Worm (Caenorhabditis elegans) whole organism, L4 larva: ENCODE results near the gene H03A11.13.

Experiments
- D1046.2 ChIP-seq: fragments of 200-800 bp; sonication (Bioruptor generic); IDR thresholded peaks from 2 replicates; pipeline ENCODE4 v1.3.6; 2022; ENCODE audit warnings: missing genetic modification characterization, missing compliant biosample characterization
- F10B5.3 ChIP-seq: sonication (generic microtip); optimal IDR thresholded peaks from 2 replicates; lab custom pipeline; 2016; ENCODE audit warnings: mild to moderate bottlenecking, missing genetic modification characterization, missing compliant biosample characterization
- F44E2.7 ChIP-seq: fragments of 200-800 bp; sonication (Bioruptor generic); IDR thresholded peaks from 2 replicates; pipeline ENCODE4 v2.1.2; 2022; ENCODE audit warnings: missing genetic modification characterization, missing compliant biosample characterization
- Y48G9A.11 ChIP-seq: fragments of 200-800 bp; sonication (Bioruptor generic); IDR thresholded peaks from 2 replicates; pipeline ENCODE4 v1.3.6; 2022; ENCODE audit warnings: missing genetic modification reagents, missing genetic modification characterization, missing compliant biosample characterization
- ZK546.5 ChIP-seq, 2 experiments: sonication (generic microtip); optimal IDR thresholded peaks; 2 replicates each; lab custom pipeline; 2017; ENCODE audit warnings: missing biosample characterization in 2 of 2, missing genetic modification characterization in 2 of 2
- attf-4 ChIP-seq: sonication (generic microtip); optimal IDR thresholded peaks from 3 replicates; lab custom pipeline; 2017; ENCODE audit warnings: missing biosample characterization, missing genetic modification characterization
- ceh-32 ChIP-seq: sonication (generic microtip); optimal IDR thresholded peaks from 2 replicates; lab custom pipeline; 2016; ENCODE audit warnings: mild to moderate bottlenecking, missing genetic modification characterization, missing compliant biosample characterization; ENCODE audit not compliant: poor library complexity
- ceh-44 ChIP-seq: fragments of 200-800 bp; sonication (Bioruptor generic); IDR thresholded peaks from 2 replicates; pipeline ENCODE4 v1.3.6; 2022; ENCODE audit warnings: missing genetic modification reagents, missing genetic modification characterization, missing compliant biosample characterization
- ceh-62 ChIP-seq: sonication (generic microtip); optimal IDR thresholded peaks from 2 replicates; lab custom pipeline; 2017; ENCODE audit warnings: missing biosample characterization, missing genetic modification characterization
- ces-1 ChIP-seq: fragments of 150-350 bp; sonication (generic microtip); optimal IDR thresholded peaks from 4 replicates; lab custom pipeline; 2014; ENCODE audit warnings: missing biosample characterization, missing genetic modification reagents, missing genetic modification characterization
- cey-2 ChIP-seq: sonication (generic microtip); optimal IDR thresholded peaks from 3 replicates; lab custom pipeline; 2017; ENCODE audit warnings: missing genetic modification characterization, mild to moderate bottlenecking, missing compliant biosample characterization, antibody characterized with exemption, borderline replicate concordance; ENCODE audit not compliant: insufficient read depth
- daf-12 ChIP-seq: fragments of 150-350 bp; optimal IDR thresholded peaks from 2 replicates; lab custom pipeline; 2014; ENCODE audit warnings: missing biosample characterization, missing genetic modification reagents, missing genetic modification characterization
- daf-16 ChIP-seq, 3 experiments: sonication (generic microtip); optimal IDR thresholded peaks; 2 replicates each; lab custom pipeline; 2016 to 2017; ENCODE audit warnings: missing genetic modification characterization in 3 of 3, missing genetic modification reagents in 3 of 3, mild to moderate bottlenecking in 2 of 3, missing compliant biosample characterization in 2 of 3, missing biosample characterization in 1 of 3, moderate library complexity in 1 of 3
- daf-19 ChIP-seq: fragments of 200-800 bp; sonication (Bioruptor generic); conservative IDR thresholded peaks from 2 replicates; pipeline ENCODE4 v1.3.6; 2022; ENCODE audit warnings: missing genetic modification characterization, missing compliant biosample characterization
- dmd-6 ChIP-seq: fragments of 200-800 bp; sonication (Bioruptor generic); IDR thresholded peaks from 2 replicates; pipeline ENCODE4 v1.3.6; 2022; ENCODE audit warnings: missing genetic modification reagents, missing genetic modification characterization, missing compliant biosample characterization
- dve-1 ChIP-seq: sonication (generic microtip); optimal IDR thresholded peaks from 2 replicates; lab custom pipeline; 2017; ENCODE audit warnings: antibody characterized with exemption, mild to moderate bottlenecking, missing genetic modification characterization, missing compliant biosample characterization; ENCODE audit not compliant: insufficient read depth
- egl-43 ChIP-seq: fragments of 200-800 bp; sonication (Bioruptor generic); IDR thresholded peaks from 2 replicates; pipeline ENCODE4 v1.3.6; 2022; ENCODE audit warnings: missing genetic modification reagents, missing genetic modification characterization, missing compliant biosample characterization
- gei-8 ChIP-seq: fragments of 200-800 bp; sonication (Bioruptor generic); optimal IDR thresholded peaks from 2 replicates; lab custom pipeline; 2018; ENCODE audit warnings: mild to moderate bottlenecking, missing genetic modification characterization, missing compliant biosample characterization
- hlh-11 ChIP-seq: fragments of 200-800 bp; sonication (Bioruptor generic); optimal IDR thresholded peaks from 2 replicates; lab custom pipeline; 2018; ENCODE audit warnings: mild to moderate bottlenecking, missing genetic modification characterization, missing compliant biosample characterization
- hlh-30 ChIP-seq: sonication (generic microtip); optimal IDR thresholded peaks from 2 replicates; lab custom pipeline; 2017; ENCODE audit warnings: antibody characterized with exemption, mild to moderate bottlenecking, missing genetic modification characterization, missing compliant biosample characterization; ENCODE audit not compliant: insufficient read depth
- hmg-1.1 ChIP-seq: fragments of 200-800 bp; sonication (Bioruptor generic); IDR thresholded peaks from 2 replicates; pipeline ENCODE4 v1.3.6; 2022; ENCODE audit warnings: missing genetic modification reagents, missing genetic modification characterization, missing compliant biosample characterization
- jun-1 ChIP-seq: fragments of 150-350 bp; optimal IDR thresholded peaks from 2 replicates; lab custom pipeline; 2014; ENCODE audit warnings: missing biosample characterization, missing genetic modification reagents, missing genetic modification characterization
- lim-7 ChIP-seq: fragments of 200-800 bp; sonication (Bioruptor generic); IDR thresholded peaks from 2 replicates; pipeline ENCODE4 v1.3.6; 2022; ENCODE audit warnings: missing genetic modification characterization, missing compliant biosample characterization
- lin-38 ChIP-seq: fragments of 200-800 bp; sonication (Bioruptor generic); IDR thresholded peaks from 2 replicates; pipeline ENCODE4 v1.3.6; 2022; ENCODE audit warnings: missing genetic modification reagents, missing genetic modification characterization, missing compliant biosample characterization
- lin-39 ChIP-seq: fragments of 150-350 bp; optimal IDR thresholded peaks from 2 replicates; lab custom pipeline; 2014; ENCODE audit warnings: missing biosample characterization, missing genetic modification reagents, missing genetic modification characterization
- lir-3 ChIP-seq: sonication (generic microtip); optimal IDR thresholded peaks from 2 replicates; lab custom pipeline; 2016; ENCODE audit warnings: mild to moderate bottlenecking, missing genetic modification characterization, missing compliant biosample characterization
- lsy-2 ChIP-seq, 2 experiments: fragments of 150-350 bp in 1 of 2; sonication (generic microtip) in 1 of 2; optimal IDR thresholded peaks; 2 replicates each; lab custom pipeline; 2014 to 2017; ENCODE audit warnings: missing biosample characterization in 2 of 2, missing genetic modification characterization in 2 of 2
- mep-1 ChIP-seq: fragments of 150-350 bp; sonication (generic microtip); optimal IDR thresholded peaks from 3 replicates; lab custom pipeline; 2014; ENCODE audit warnings: missing biosample characterization, missing genetic modification characterization
- nhr-102 ChIP-seq: sonication (generic microtip); optimal IDR thresholded peaks from 2 replicates; lab custom pipeline; 2016; ENCODE audit warnings: mild to moderate bottlenecking, missing genetic modification characterization, moderate library complexity, missing compliant biosample characterization
- nhr-28 ChIP-seq: fragments of 150-350 bp; optimal IDR thresholded peaks from 2 replicates; lab custom pipeline; 2014; ENCODE audit warnings: missing biosample characterization, missing genetic modification characterization
- nhr-41 ChIP-seq: fragments of 200-800 bp; sonication (Bioruptor generic); IDR thresholded peaks from 2 replicates; pipeline ENCODE4 v1.3.6; 2022; ENCODE audit warnings: missing genetic modification reagents, missing genetic modification characterization, missing compliant biosample characterization
- pha-4 ChIP-seq, 2 experiments: fragments of 150-350 bp in 1 of 2; fragments of 200-800 bp in 1 of 2; sonication (Bioruptor generic) in 1 of 2; IDR thresholded peaks in 1 of 2; optimal IDR thresholded peaks in 1 of 2; 2 replicates each; pipeline versions ENCODE4 v1.3.6 to Lab custom; 2014 to 2022; ENCODE audit warnings: missing genetic modification characterization in 2 of 2, missing genetic modification reagents in 2 of 2, missing biosample characterization in 1 of 2, missing compliant biosample characterization in 1 of 2
- php-3 ChIP-seq: fragments of 200-800 bp; sonication (Bioruptor generic); IDR thresholded peaks from 2 replicates; pipeline ENCODE4 v1.3.6; 2022; ENCODE audit warnings: missing genetic modification reagents, missing genetic modification characterization, missing compliant biosample characterization
- rbr-2 ChIP-seq: sonication (generic microtip); optimal IDR thresholded peaks from 2 replicates; lab custom pipeline; 2016; ENCODE audit warnings: missing genotype, missing genetic modification characterization, missing compliant biosample characterization
- sdz-12 ChIP-seq: fragments of 200-800 bp; sonication (Bioruptor generic); optimal IDR thresholded peaks from 2 replicates; lab custom pipeline; 2018; ENCODE audit warnings: mild to moderate bottlenecking, missing genetic modification characterization, missing compliant biosample characterization
- set-16 ChIP-seq: fragments of 200-800 bp; sonication (Bioruptor generic); IDR thresholded peaks from 2 replicates; pipeline ENCODE4 v1.3.6; 2022; ENCODE audit warnings: missing genetic modification reagents, missing genetic modification characterization, missing compliant biosample characterization
- spr-1 ChIP-seq: sonication (generic microtip); optimal IDR thresholded peaks from 2 replicates; lab custom pipeline; 2016; ENCODE audit warnings: mild to moderate bottlenecking, missing genetic modification characterization, missing compliant biosample characterization
- tra-1 ChIP-seq: fragments of 200-800 bp; sonication (Bioruptor generic); IDR thresholded peaks from 2 replicates; pipeline ENCODE4 v1.3.6; 2022; ENCODE audit warnings: missing genetic modification reagents, missing genetic modification characterization, missing compliant biosample characterization
- unc-39 ChIP-seq: sonication (generic microtip); optimal IDR thresholded peaks from 2 replicates; lab custom pipeline; 2017; ENCODE audit warnings: missing biosample characterization, missing genetic modification characterization
- unc-62 ChIP-seq, 3 experiments: fragments of 150-350 bp in 1 of 3; sonication (generic microtip); optimal IDR thresholded peaks in 2 of 3; peaks in 1 of 3; 1 replicate in 1 of 3; 2 replicates in 2 of 3; lab custom pipeline; 2014 to 2017; ENCODE audit warnings: missing biosample characterization in 3 of 3, missing genetic modification characterization in 3 of 3, missing genetic modification reagents in 3 of 3, missing genotype in 1 of 3
- vab-7 ChIP-seq: fragments of 200-800 bp; sonication (Bioruptor generic); IDR thresholded peaks from 2 replicates; pipeline ENCODE4 v1.3.6; 2022; ENCODE audit warnings: missing genetic modification reagents, missing genetic modification characterization, missing compliant biosample characterization

H03A11.13 gene

ce11 chrX:15194283-15194682 lies 18.7 kb downstream of the H03A11.13 start, which contains the start of gene phat-6:
TSS of gene phat-6 (minus strand) at chrX:15194383.
- TF ChIP-seq unc-62 (GFP tag; optimal IDR thresholded peaks at IDR 0.05 in 1 of 2; lab: Kevin White, UChicago) (peak in 1 of 2 experiments; percentile 12), unc-62 (tag; optimal IDR thresholded peaks at IDR 0.05; lab: Kevin White, UChicago) (no peak), daf-12 (tag; lab: Kevin White, UChicago) (no peak), daf-19 (GFP tag; lab: Robert Waterston, UW) (no peak), attf-4 (tag; lab: Kevin White, UChicago) (no peak)

DNA sequence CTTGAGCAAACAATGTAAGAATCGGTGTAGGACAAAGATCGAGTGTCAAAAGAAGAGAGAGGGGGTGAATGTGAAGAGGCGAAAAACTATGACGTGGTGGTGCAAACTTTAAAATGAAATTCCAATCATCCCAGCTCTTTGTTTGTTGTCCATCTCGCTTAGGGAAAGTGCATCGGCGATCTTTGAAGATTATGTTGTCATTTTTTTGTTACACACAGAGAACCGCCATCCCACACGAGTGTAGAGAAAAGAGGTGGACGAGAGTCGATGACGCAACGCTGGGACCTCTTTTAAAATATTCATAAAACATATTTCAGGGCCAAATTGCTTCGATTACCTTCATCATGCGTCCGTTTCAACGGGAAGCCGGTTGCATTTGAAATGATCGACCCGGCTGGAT lies 21.7 kb downstream of the H03A11.13 start:
- TF ChIP-seq unc-62 (GFP tag; optimal IDR thresholded peaks at IDR 0.05 in 1 of 2; lab: Kevin White, UChicago) (peak in 1 of 2 experiments; percentile 65), unc-62 (tag; optimal IDR thresholded peaks at IDR 0.05; lab: Kevin White, UChicago) (no peak), lsy-2 (tag; optimal IDR thresholded peaks at IDR 0.05; lab: Kevin White, UChicago) (peak in 1 of 2 experiments; percentile 5), daf-16 (GFP tag; optimal IDR thresholded peaks at IDR 0.05; lab: Kevin White, UChicago) (peak in 1 of 2 experiments; percentile 27), daf-16 (tag; optimal IDR thresholded peaks at IDR 0.05; lab: Kevin White, UChicago) (no peak), mep-1 (tag; lab: Kevin White, UChicago) (peak; percentile 11), hlh-11 (tag; lab: Kevin White, UChicago) (peak; percentile 30), ceh-62 (tag; lab: Kevin White, UChicago) (no peak), F44E2.7 (no peak)

DNA sequence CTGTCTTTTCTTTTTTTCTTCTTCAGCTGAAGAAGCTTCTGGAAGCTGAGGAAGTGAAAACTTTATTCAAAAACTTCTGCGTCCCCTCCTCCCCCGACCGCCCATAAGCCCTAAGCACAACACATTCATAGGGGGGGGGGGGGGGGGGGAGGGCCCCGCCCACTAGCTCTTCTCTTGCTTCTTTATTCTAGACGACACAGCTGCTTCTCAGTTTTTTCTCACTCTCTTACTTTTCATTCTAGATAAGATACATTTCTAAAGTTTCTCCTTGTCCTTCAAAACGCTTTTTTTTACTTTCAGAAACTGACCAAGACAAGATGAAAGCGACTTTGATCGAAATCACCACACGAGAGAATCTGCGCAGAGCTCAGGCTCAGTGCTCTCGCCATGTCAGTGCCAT lies 23.2 kb downstream of the H03A11.13 start, which contains the start of gene T10B10.4:
Gene T10B10.4, plus strand, starts transcription at position 301 of the 400 bp plus-strand sequence.
- TF ChIP-seq tra-1 (0 out of 2 replicates have a peak, but pooled peaks have one; percentile 19), set-16 (GFP tag; lab: Robert Waterston, UW) (peak; percentile 41), lin-39 (tag; lab: Kevin White, UChicago) (no peak), pha-4 (GFP tag; IDR thresholded peaks at IDR 0.05; lab: Robert Waterston, UW) (peak; percentile 15; the same call in 1 of the 2 replicates), pha-4 (tag; optimal IDR thresholded peaks at IDR 0.05; lab: Kevin White, UChicago) (no peak)

- TF ChIP-seq F10B5.3 = no peak
- no peak for TF ChIP-seq lin-38
- peak; percentile 78 for TF ChIP-seq hlh-11 (tag; lab: Kevin White, UChicago)
- TF ChIP-seq Y48G9A.11 (GFP tag; lab: Robert Waterston, UW) = no peak
- TF ChIP-seq set-16 (GFP tag; lab: Robert Waterston, UW) = peak; percentile 76
- TF ChIP-seq cey-2 (tag; lab: Kevin White, UChicago) = no peak
- TF ChIP-seq hlh-30 = peak; percentile 11
- no peak for TF ChIP-seq php-3 (GFP tag; lab: Robert Waterston, UW)
- TF ChIP-seq vab-7 (GFP tag; lab: Robert Waterston, UW) = 0 out of 2 replicates have a peak, but pooled peaks have one; percentile 12
- TF ChIP-seq nhr-102 = no peak
- TF ChIP-seq ceh-44 (GFP tag; lab: Robert Waterston, UW) = no peak
- TF ChIP-seq nhr-41 = no peak
- TF ChIP-seq ceh-32 (tag; lab: Kevin White, UChicago) = peak; percentile 60
- no peak for TF ChIP-seq D1046.2 (GFP tag; lab: Robert Waterston, UW)
- no peak for TF ChIP-seq ces-1
- TF ChIP-seq gei-8 = peak; percentile 47
- no peak for TF ChIP-seq nhr-28
- TF ChIP-seq jun-1 (tag; lab: Kevin White, UChicago) = no peak
- TF ChIP-seq dmd-6 (GFP tag; lab: Robert Waterston, UW) = peak; percentile 38
- TF ChIP-seq sdz-12 (GFP tag; lab: Kevin White, UChicago) = no peak
- TF ChIP-seq lim-7 (GFP tag; lab: Robert Waterston, UW) = peak; percentile 37; the same call in 1 of the 2 replicates
- TF ChIP-seq lir-3 (tag; lab: Kevin White, UChicago) = no peak
- no peak for TF ChIP-seq unc-39 (tag; lab: Kevin White, UChicago)
- TF ChIP-seq rbr-2 (tag; lab: Kevin White, UChicago) = peak; percentile 74
- TF ChIP-seq spr-1 (tag; lab: Kevin White, UChicago) = peak; percentile 5
- peak; percentile 73 for TF ChIP-seq hmg-1.1 (GFP tag; lab: Robert Waterston, UW)
- peak; percentile 76 for TF ChIP-seq egl-43 (GFP tag; lab: Robert Waterston, UW)
- no peak for TF ChIP-seq ZK546.5 (tag; optimal IDR thresholded peaks at IDR 0.05; lab: Kevin White, UChicago)
- TF ChIP-seq dve-1 (tag; lab: Kevin White, UChicago) = no peak
Measured at ce11 chrX:15188986-15189675, 23.9 kb downstream of the H03A11.13 start.
